Worm (Caenorhabditis elegans) whole organism, L2 larva: ENCODE results near the gene lgc-28.

Experiments used
- ZK546.5 ChIP-seq: sonication (generic microtip); optimal IDR thresholded peaks from 2 replicates; lab custom pipeline; 2017; ENCODE audit warnings: missing biosample characterization, missing genetic modification characterization
- blmp-1 ChIP-seq: sonication (generic microtip); optimal IDR thresholded peaks from 2 replicates; lab custom pipeline; 2017; ENCODE audit warnings: missing genetic modification characterization, mild to moderate bottlenecking, missing compliant biosample characterization, antibody characterized with exemption, moderate library complexity; ENCODE audit not compliant: insufficient read depth
- egl-27 ChIP-seq: sonication (generic microtip); optimal IDR thresholded peaks from 3 replicates; lab custom pipeline; 2017; ENCODE audit warnings: missing biosample characterization, missing genetic modification reagents, missing genetic modification characterization
- nhr-25 ChIP-seq: fragments of 150-350 bp; sonication (generic microtip); optimal IDR thresholded peaks from 3 replicates; lab custom pipeline; 2014; ENCODE audit warnings: missing biosample characterization, missing genetic modification characterization
- nhr-77 ChIP-seq: fragments of 150-350 bp; optimal IDR thresholded peaks from 2 replicates; lab custom pipeline; 2014; ENCODE audit warnings: missing biosample characterization, missing genetic modification characterization
- snpc-4 ChIP-seq: fragments of 150-350 bp; optimal IDR thresholded peaks from 2 replicates; lab custom pipeline; 2014; ENCODE audit warnings: missing biosample characterization, missing genetic modification characterization

ce11 chrII:2583044-2583443 is 41.8 kb upstream of the lgc-28 start, which contains the start of gene sri-74:
- TF ChIP-seq blmp-1 (no peak), snpc-4 (tag; lab: Kevin White, UChicago) (no peak), nhr-25 (tag; lab: Kevin White, UChicago) (no peak), ZK546.5 (no peak), nhr-77 (tag; lab: Kevin White, UChicago) (no peak), egl-27 (tag; lab: Kevin White, UChicago) (no peak)
